Worm (Caenorhabditis elegans) whole organism, early embryonic: ENCODE results near the gene mrps-5.

Experiments
- B0310.2 ChIP-seq: sonication (generic microtip); optimal IDR thresholded peaks from 2 replicates; lab custom pipeline; 2016; ENCODE audit warnings: mild to moderate bottlenecking, missing genetic modification characterization, missing compliant biosample characterization
- F13C5.2 ChIP-seq: sonication (generic microtip); optimal IDR thresholded peaks from 2 replicates; lab custom pipeline; 2017; ENCODE audit warnings: mild to moderate bottlenecking, missing genetic modification characterization, inconsistent platforms, missing compliant biosample characterization
- aly-1 ChIP-seq: sonication (generic microtip); optimal IDR thresholded peaks from 2 replicates; lab custom pipeline; 2016; ENCODE audit warnings: missing genetic modification characterization, missing compliant biosample characterization
- ama-1 ChIP-seq: fragments of 150-350 bp; optimal IDR thresholded peaks from 2 replicates; lab custom pipeline; 2014
- ceh-13 ChIP-seq: fragments of 200-800 bp; sonication (Bioruptor generic); optimal IDR thresholded peaks from 2 replicates; lab custom pipeline; 2018; ENCODE audit warnings: mild to moderate bottlenecking, missing genetic modification characterization, missing compliant biosample characterization
- ceh-36 ChIP-seq: sonication (generic microtip); optimal IDR thresholded peaks from 2 replicates; lab custom pipeline; 2016; ENCODE audit warnings: missing genetic modification characterization, inconsistent platforms, missing compliant biosample characterization
- ets-7 ChIP-seq: sonication (generic microtip); optimal IDR thresholded peaks from 2 replicates; lab custom pipeline; 2016; ENCODE audit warnings: missing genotype, missing genetic modification characterization, missing compliant biosample characterization
- flt-1 ChIP-seq: fragments of 200-800 bp; sonication (Bioruptor generic); IDR thresholded peaks from 2 replicates; pipeline ENCODE4 v1.3.6; 2022; ENCODE audit warnings: missing genetic modification characterization, missing compliant biosample characterization
- hmbx-1 ChIP-seq: sonication (generic microtip); optimal IDR thresholded peaks from 2 replicates; lab custom pipeline; 2016; ENCODE audit warnings: mild to moderate bottlenecking, missing genetic modification characterization, missing compliant biosample characterization
- hmg-4 ChIP-seq: fragments of 200-800 bp; sonication (Bioruptor generic); optimal IDR thresholded peaks from 2 replicates; lab custom pipeline; 2018; ENCODE audit warnings: mild to moderate bottlenecking, missing genetic modification characterization, missing compliant biosample characterization
- hnd-1 ChIP-seq: sonication (generic microtip); optimal IDR thresholded peaks from 2 replicates; lab custom pipeline; 2016; ENCODE audit warnings: missing genetic modification characterization, missing compliant biosample characterization
- pes-1 ChIP-seq: fragments of 200-800 bp; sonication (Bioruptor generic); IDR thresholded peaks from 2 replicates; pipeline ENCODE4 v1.3.6; 2022; ENCODE audit warnings: missing genetic modification reagents, missing genetic modification characterization, missing compliant biosample characterization
- scrt-1 ChIP-seq: fragments of 200-800 bp; sonication (Bioruptor generic); IDR thresholded peaks from 2 replicates; pipeline ENCODE4 v1.3.6; 2022; ENCODE audit warnings: missing genetic modification characterization, missing compliant biosample characterization
- sea-1 ChIP-seq: fragments of 200-800 bp; sonication (Bioruptor generic); conservative IDR thresholded peaks from 2 replicates; pipeline ENCODE4 v1.3.6; 2022; ENCODE audit warnings: missing genetic modification characterization, missing compliant biosample characterization
- tbx-11 ChIP-seq: fragments of 200-800 bp; sonication (Bioruptor generic); IDR thresholded peaks from 2 replicates; pipeline ENCODE4 v1.3.6; 2022; ENCODE audit warnings: missing genetic modification characterization, missing compliant biosample characterization
- tbx-37 ChIP-seq: fragments of 200-800 bp; sonication (Bioruptor generic); conservative IDR thresholded peaks from 2 replicates; pipeline ENCODE4 v1.3.6; 2022; ENCODE audit warnings: missing genetic modification reagents, missing genetic modification characterization, missing compliant biosample characterization
- tra-4 ChIP-seq: sonication (generic microtip); optimal IDR thresholded peaks from 2 replicates; lab custom pipeline; 2017; ENCODE audit warnings: missing genetic modification characterization, missing compliant biosample characterization

mrps-5 gene

ce11 chrV:12608857-12609256 lies 45.6 kb downstream of the mrps-5 start, which contains the start of gene ZC116.5:
Gene ZC116.5, minus strand, starts transcription at chrV:12608957.
- no peak for TF ChIP-seq flt-1 (GFP tag; lab: Robert Waterston, UW)
- TF ChIP-seq tbx-11 (GFP tag; lab: Robert Waterston, UW), result no peak
- TF ChIP-seq hnd-1 (tag; lab: Kevin White, UChicago), result no peak
- no peak for TF ChIP-seq scrt-1
- no peak for TF ChIP-seq aly-1 (tag; lab: Kevin White, UChicago)
- no peak for TF ChIP-seq tbx-37
- no peak for TF ChIP-seq ceh-13 (GFP tag; lab: Kevin White, UChicago)
- TF ChIP-seq ama-1 (lab: Kevin White, UChicago), result no peak
- TF ChIP-seq hmg-4, result no peak
- no peak for TF ChIP-seq sea-1 (GFP tag; lab: Robert Waterston, UW)
- no peak for TF ChIP-seq hmbx-1
- no peak for TF ChIP-seq pes-1
- TF ChIP-seq ceh-36 (tag; lab: Kevin White, UChicago), result no peak
- TF ChIP-seq B0310.2 (tag; lab: Kevin White, UChicago), result no peak
- no peak for TF ChIP-seq ets-7
- no peak for TF ChIP-seq tra-4 (tag; lab: Kevin White, UChicago)
- TF ChIP-seq F13C5.2, result no peak

- TF ChIP-seq tra-4 (tag; lab: Kevin White, UChicago) (no peak), B0310.2 (tag; lab: Kevin White, UChicago) (no peak), ama-1 (lab: Kevin White, UChicago) (no peak), hmbx-1 (no peak), ceh-36 (tag; lab: Kevin White, UChicago) (no peak), tbx-11 (GFP tag; lab: Robert Waterston, UW) (no peak), pes-1 (no peak), ets-7 (no peak), F13C5.2 (no peak), aly-1 (tag; lab: Kevin White, UChicago) (no peak), hnd-1 (tag; lab: Kevin White, UChicago) (no peak)
Observed at ce11 chrV:12609526-12609925, 46.2 kb downstream of the mrps-5 start, which contains the start of gene ZC116.1. Gene ZC116.1, plus strand, starts transcription at chrV:12609826.

ce11 chrV:12611029-12611428 lies 47.7 kb downstream of the mrps-5 start, which contains the start of gene cubn-1:
Gene cubn-1, plus strand, starts transcription at chrV:12611329.
- no peak for TF ChIP-seq scrt-1
- TF ChIP-seq pes-1, result no peak
- no peak for TF ChIP-seq ets-7
- TF ChIP-seq B0310.2 (tag; lab: Kevin White, UChicago), result no peak
- no peak for TF ChIP-seq flt-1 (GFP tag; lab: Robert Waterston, UW)
- no peak for TF ChIP-seq hnd-1 (tag; lab: Kevin White, UChicago)

- TF ChIP-seq ets-7, result no peak
- TF ChIP-seq B0310.2 (tag; lab: Kevin White, UChicago), result no peak
- no peak for TF ChIP-seq pes-1
Observed at ce11 chrV:12612118-12612517, 48.8 kb downstream of the mrps-5 start, which contains the start of gene cyc-2.2. Gene cyc-2.2, minus strand, starts transcription at chrV:12612218.
